Worm (Caenorhabditis elegans): ENCODE results near the gene K02C4.2.
A peak's percentile ranks its signal among the peaks of the same experiment; 100 is the strongest.

Gene K02C4.2

DNA sequence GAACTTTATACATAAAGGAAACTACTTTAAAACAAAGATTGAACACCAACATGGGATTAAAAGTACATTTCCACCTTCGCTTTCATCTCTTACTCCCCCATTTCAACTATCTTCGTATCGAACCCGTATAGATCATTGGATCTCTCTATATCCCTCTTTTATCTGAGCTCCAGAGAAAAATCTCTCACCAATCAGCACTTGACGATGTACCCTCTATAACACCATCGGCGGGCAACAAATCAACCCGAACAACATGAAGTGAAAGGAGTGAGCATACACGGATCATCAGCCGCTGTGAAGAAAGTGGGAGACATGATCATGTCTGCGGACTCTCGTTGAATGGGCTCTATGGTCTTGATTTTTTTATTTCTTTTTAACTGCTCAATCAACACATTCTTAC is 41.9 kb downstream of the K02C4.2 start:
- no peak for TF ChIP-seq unc-42 (tag; optimal IDR thresholded peaks at IDR 0.05)
- peak; percentile 77 for TF ChIP-seq nfya-1 (tag; optimal IDR thresholded peaks at IDR 0.05)

DNA sequence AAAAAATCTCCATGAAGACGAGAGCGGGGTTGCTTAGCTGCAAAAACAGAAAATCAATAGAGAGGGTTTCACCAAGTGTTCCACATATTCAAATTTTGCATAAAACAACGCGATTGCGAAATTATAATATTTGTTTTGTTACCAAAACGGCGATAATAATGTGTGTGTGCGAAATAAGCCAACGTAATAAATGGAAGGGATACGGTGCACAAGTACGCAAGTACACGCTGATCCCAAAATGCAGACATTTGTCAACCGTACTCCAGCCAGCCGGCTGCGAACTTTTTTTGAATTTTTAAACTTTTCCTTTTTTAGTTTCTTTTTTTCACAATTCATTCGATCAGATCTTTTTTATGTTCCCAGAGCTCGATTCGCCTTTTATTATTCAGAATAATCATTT is 49.3 kb downstream of the K02C4.2 start, which contains the start of gene ire-1:
ire-1 (minus strand) TSS at position 44 of the 400 bp plus-strand sequence.
- peak; percentile 13; the same call in 1 of the 2 replicates for TF ChIP-seq unc-3 (GFP tag; conservative IDR thresholded peaks at IDR 0.05)
- TF ChIP-seq unc-3 (tag; optimal IDR thresholded peaks at IDR 0.05) = no peak
- TF ChIP-seq unc-42 (tag; optimal IDR thresholded peaks at IDR 0.05) = peak; percentile 34
- no peak for TF ChIP-seq fkh-10 (GFP tag; optimal IDR thresholded peaks at IDR 0.05)
- peak; percentile 3 for TF ChIP-seq elt-2 (tag; optimal IDR thresholded peaks at IDR 0.05)
- TF ChIP-seq K09A11.1 (tag; optimal IDR thresholded peaks at IDR 0.05; ENCODE audit: insufficient read depth) = no peak
- TF ChIP-seq che-1 (tag; optimal IDR thresholded peaks at IDR 0.05) = no peak
- TF ChIP-seq F13H6.1 (tag; optimal IDR thresholded peaks at IDR 0.05) = no peak
- peak; percentile 37 for TF ChIP-seq ceh-31 (tag; optimal IDR thresholded peaks at IDR 0.05)
- peak; percentile 73 for TF ChIP-seq nfya-1 (tag; optimal IDR thresholded peaks at IDR 0.05)
- TF ChIP-seq mec-3 (tag; optimal IDR thresholded peaks at IDR 0.05; ENCODE audit: borderline replicate concordance) = no peak
- TF ChIP-seq dve-1 (tag; optimal IDR thresholded peaks at IDR 0.05) = peak; percentile 53

DNA sequence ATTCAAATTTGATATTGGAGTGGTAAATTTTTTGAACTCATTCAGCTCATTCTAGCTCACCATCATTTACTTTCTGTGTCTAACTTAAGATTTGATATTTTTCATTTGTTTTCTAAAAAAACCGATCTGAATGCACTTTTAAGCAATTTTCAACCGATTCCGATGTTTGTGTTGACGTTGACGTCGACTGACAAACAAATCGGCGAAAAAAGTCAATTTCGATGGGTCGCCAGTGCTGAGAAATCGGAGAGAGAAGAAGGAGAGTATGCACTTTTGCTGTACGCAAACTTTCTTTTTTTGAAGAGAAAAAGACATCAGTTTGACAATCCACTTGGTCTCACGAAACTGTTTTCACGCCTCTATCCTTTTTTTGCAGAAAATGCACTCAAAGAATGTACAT is 49.9 kb downstream of the K02C4.2 start:
- no peak for TF ChIP-seq ceh-34 (tag; optimal IDR thresholded peaks at IDR 0.05)
- TF ChIP-seq F13H6.1 (tag; optimal IDR thresholded peaks at IDR 0.05) = no peak
- no peak for TF ChIP-seq hlh-15 (tag; optimal IDR thresholded peaks at IDR 0.05)
- no peak for TF ChIP-seq nhr-232 (tag; optimal IDR thresholded peaks at IDR 0.05)

DNA sequence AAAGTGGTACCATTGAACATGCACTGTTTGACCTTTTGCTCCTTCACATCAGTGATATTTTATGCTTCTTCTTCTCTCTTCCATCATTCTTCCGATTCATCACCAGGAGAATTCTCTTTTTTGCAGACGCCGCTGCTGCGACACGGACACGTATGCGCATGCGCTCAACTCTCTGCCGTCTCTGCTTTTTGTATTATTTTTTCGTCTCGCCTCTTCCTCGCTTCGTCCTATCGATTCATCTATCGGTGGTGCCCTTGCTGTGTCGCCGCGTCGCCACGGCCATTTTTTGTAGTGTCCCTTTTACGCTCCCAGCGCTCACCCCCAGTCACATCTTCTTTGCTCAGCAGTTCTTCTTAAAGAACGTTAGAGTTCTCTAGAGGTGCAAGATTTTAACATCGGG is 50.6 kb downstream of the K02C4.2 start:
- no peak for TF ChIP-seq sox-4 (tag; optimal IDR thresholded peaks at IDR 0.05)
- no peak for TF ChIP-seq pat-9 (tag; optimal IDR thresholded peaks at IDR 0.05)
- TF ChIP-seq nhr-232 (tag; optimal IDR thresholded peaks at IDR 0.05) = no peak
- peak; percentile 63 for TF ChIP-seq ceh-48 (tag; optimal IDR thresholded peaks at IDR 0.05)
- TF ChIP-seq ceh-14 (tag; optimal IDR thresholded peaks at IDR 0.05) = peak; percentile 26
- no peak for TF ChIP-seq pha-2 (tag; optimal IDR thresholded peaks at IDR 0.05)
- no peak for TF ChIP-seq unc-42 (tag; optimal IDR thresholded peaks at IDR 0.05)
- TF ChIP-seq T23F11.4 (GFP tag; optimal IDR thresholded peaks at IDR 0.05) = no peak
- TF ChIP-seq ceh-19 (GFP tag; optimal IDR thresholded peaks at IDR 0.05) = peak; percentile 39
- no peak for TF ChIP-seq elt-4 (tag; optimal IDR thresholded peaks at IDR 0.05)
- no peak for TF ChIP-seq dmd-4 (tag; optimal IDR thresholded peaks at IDR 0.05; ENCODE audit: borderline replicate concordance)
- no peak for TF ChIP-seq ztf-16 (tag; optimal IDR thresholded peaks at IDR 0.05)
- no peak for TF ChIP-seq nhr-11 (tag; optimal IDR thresholded peaks at IDR 0.05)
- no peak for TF ChIP-seq unc-3 (GFP tag; conservative IDR thresholded peaks at IDR 0.05)
- TF ChIP-seq unc-3 (tag; optimal IDR thresholded peaks at IDR 0.05) = no peak
- peak; percentile 16 for TF ChIP-seq ref-2 (tag; optimal IDR thresholded peaks at IDR 0.05)
- peak; percentile 57 for TF ChIP-seq ceh-31 (tag; optimal IDR thresholded peaks at IDR 0.05)
